Fruit fly (Drosophila melanogaster) whole organism, adult: ENCODE results near the gene SLIRP2.

Experiments used
- CG14711 ChIP-seq: fragments of 200-800 bp; sonication (Bioruptor generic); optimal IDR thresholded peaks from 2 replicates; lab custom pipeline; 2018; ENCODE audit warnings: missing biosample characterization, mild to moderate bottlenecking, missing genetic modification characterization, moderate library complexity
- CG1620 ChIP-seq: fragments of 200-800 bp; sonication (Bioruptor generic); optimal IDR thresholded peaks from 2 replicates; lab custom pipeline; 2016; ENCODE audit warnings: missing biosample characterization, missing genetic modification characterization
- CG33017 ChIP-seq: fragments of 200-800 bp; sonication (Bioruptor generic); optimal IDR thresholded peaks from 2 replicates; lab custom pipeline; 2018; ENCODE audit warnings: missing biosample characterization, mild to moderate bottlenecking, missing genetic modification characterization, moderate library complexity
- CG5204 ChIP-seq: fragments of 200-800 bp; sonication (Bioruptor generic); optimal IDR thresholded peaks from 2 replicates; lab custom pipeline; 2016; ENCODE audit warnings: missing biosample characterization, missing genetic modification characterization
- CG7045 ChIP-seq: fragments of 200-800 bp; sonication (Bioruptor generic); optimal IDR thresholded peaks from 2 replicates; lab custom pipeline; 2017; ENCODE audit warnings: missing biosample characterization, mild to moderate bottlenecking, missing genetic modification characterization
- CG7101 ChIP-seq: fragments of 200-800 bp; sonication (Bioruptor generic); optimal IDR thresholded peaks from 2 replicates; lab custom pipeline; 2018; ENCODE audit warnings: missing biosample characterization, mild to moderate bottlenecking, missing genetic modification characterization, moderate library complexity
- Clk ChIP-seq: fragments of 200-800 bp; sonication (Bioruptor generic); optimal IDR thresholded peaks from 2 replicates; lab custom pipeline; 2017; ENCODE audit warnings: missing biosample characterization, missing genetic modification characterization
- Crg-1 ChIP-seq: fragments of 200-800 bp; sonication (Bioruptor generic); optimal IDR thresholded peaks from 2 replicates; lab custom pipeline; 2016; ENCODE audit warnings: missing biosample characterization, missing genetic modification characterization
- Mnt ChIP-seq: fragments of 200-800 bp; sonication (Bioruptor generic); optimal IDR thresholded peaks from 2 replicates; lab custom pipeline; 2016; ENCODE audit warnings: missing biosample characterization, mild to moderate bottlenecking, missing genetic modification characterization
- cic ChIP-seq: fragments of 200-800 bp; sonication (Bioruptor generic); optimal IDR thresholded peaks from 2 replicates; lab custom pipeline; 2017; ENCODE audit warnings: missing biosample characterization, mild to moderate bottlenecking, missing genetic modification characterization, moderate library complexity

DNA sequence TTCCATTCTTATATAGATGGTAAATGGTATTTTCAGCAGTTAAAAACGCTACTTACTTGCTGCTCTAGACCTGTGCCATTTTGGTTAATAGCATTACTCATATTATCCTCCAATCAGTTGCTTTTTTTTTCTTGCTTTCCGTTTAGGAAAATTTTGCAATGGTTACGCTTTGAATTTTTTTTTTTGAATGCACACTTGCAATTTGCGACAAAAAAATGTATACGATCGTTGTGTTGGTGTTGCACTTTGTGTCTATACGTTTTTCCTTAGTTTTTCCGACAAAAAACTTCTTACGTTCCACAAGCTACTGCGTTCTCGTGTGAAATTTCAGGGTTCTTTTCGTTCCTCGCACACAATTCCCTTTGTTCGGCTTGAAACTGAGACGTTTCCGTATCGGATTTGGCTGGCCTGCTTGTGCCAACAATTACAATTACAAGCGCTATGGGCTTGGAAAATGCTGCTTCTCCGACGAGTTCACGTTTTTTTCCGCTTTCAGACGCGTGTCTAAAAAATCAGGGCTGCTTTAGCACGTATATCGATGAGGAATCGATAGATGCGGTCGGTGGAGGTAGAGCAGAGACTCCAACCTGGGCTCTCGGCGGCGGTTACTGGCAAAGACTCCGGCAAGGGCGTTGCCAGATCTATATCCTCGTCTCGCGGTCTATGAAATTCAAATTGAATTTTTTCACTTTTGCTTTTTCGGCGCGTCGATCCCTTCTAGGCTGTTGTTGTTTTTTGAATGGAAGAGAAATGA lies 9.2 kb downstream of the SLIRP2 start:
- TF ChIP-seq Crg-1 (GFP tag; lab: Kevin White, UChicago) (peak; percentile 29), CG7101 (peak; percentile 71), CG14711 (tag; lab: Kevin White, UChicago) (peak; percentile 45), CG7045 (peak; percentile 30), CG33017 (peak; percentile 36), Clk (no peak), cic (GFP tag; lab: Kevin White, UChicago) (peak; percentile 63), CG1620 (GFP tag; lab: Kevin White, UChicago) (peak; percentile 63), CG5204 (GFP tag; lab: Kevin White, UChicago) (no peak), Mnt (GFP tag; lab: Kevin White, UChicago) (peak; percentile 95)
